Fruit fly (Drosophila melanogaster) whole organism, embryonic: Measurements from ENCODE around the gene bor.
A peak's percentile ranks its signal among the peaks of the same experiment; 100 is the strongest.

Experiments
- Atf3 ChIP-seq: fragments of 200-800 bp; sonication (Bioruptor generic); optimal IDR thresholded peaks from 3 replicates; lab custom pipeline; 2016; ENCODE audit warnings: missing biosample characterization, missing genetic modification characterization
- CG10267 ChIP-seq: fragments of 200-800 bp; sonication (Bioruptor generic); optimal IDR thresholded peaks from 2 replicates; lab custom pipeline; 2018; ENCODE audit warnings: missing biosample characterization, mild to moderate bottlenecking, missing genetic modification characterization, moderate library complexity
- CG11093 ChIP-seq: fragments of 200-800 bp; sonication (Bioruptor generic); IDR thresholded peaks from 3 replicates; pipeline ENCODE4 v1.3.6; 2022; ENCODE audit warnings: missing biosample characterization, missing genetic modification characterization
- CG11723 ChIP-seq: fragments of 200-800 bp; sonication (Bioruptor generic); optimal IDR thresholded peaks from 2 replicates; lab custom pipeline; 2017; ENCODE audit warnings: missing biosample characterization, mild to moderate bottlenecking, missing genetic modification characterization
- CG12071 ChIP-seq: fragments of 200-800 bp; sonication (Bioruptor generic); optimal IDR thresholded peaks from 3 replicates; lab custom pipeline; 2018; ENCODE audit warnings: missing biosample characterization, mild to moderate bottlenecking, missing genetic modification characterization
- CG12299 ChIP-seq: fragments of 200-800 bp; sonication (Bioruptor generic); optimal IDR thresholded peaks from 2 replicates; lab custom pipeline; 2018; ENCODE audit warnings: missing biosample characterization, mild to moderate bottlenecking, missing genetic modification characterization
- CG13123 ChIP-seq: fragments of 200-800 bp; sonication (Bioruptor generic); optimal IDR thresholded peaks from 2 replicates; lab custom pipeline; 2016; ENCODE audit warnings: missing biosample characterization, missing genetic modification characterization
- CG13775 ChIP-seq: fragments of 200-800 bp; sonication (Bioruptor generic); optimal IDR thresholded peaks from 3 replicates; lab custom pipeline; 2017; ENCODE audit warnings: missing biosample characterization, mild to moderate bottlenecking, missing genetic modification characterization
- CG14710 ChIP-seq: fragments of 200-800 bp; sonication (Bioruptor generic); optimal IDR thresholded peaks from 3 replicates; lab custom pipeline; 2019; ENCODE audit warnings: missing biosample characterization, mild to moderate bottlenecking, missing genetic modification characterization, moderate library complexity
- CG15514 ChIP-seq: fragments of 200-800 bp; sonication (Bioruptor generic); optimal IDR thresholded peaks from 3 replicates; lab custom pipeline; 2017; ENCODE audit warnings: missing biosample characterization, missing genetic modification characterization, mild to moderate bottlenecking, moderate library complexity, missing genetic modification reagents
- CG15601 ChIP-seq: fragments of 200-800 bp; sonication (Bioruptor generic); optimal IDR thresholded peaks from 3 replicates; lab custom pipeline; 2019; ENCODE audit warnings: missing biosample characterization, mild to moderate bottlenecking, missing genetic modification characterization, moderate library complexity
- CG1602 ChIP-seq: fragments of 200-800 bp; sonication (Bioruptor generic); optimal IDR thresholded peaks from 3 replicates; lab custom pipeline; 2016; ENCODE audit warnings: missing biosample characterization, missing genetic modification characterization
- CG17186 ChIP-seq: fragments of 200-800 bp; sonication (Bioruptor generic); optimal IDR thresholded peaks from 3 replicates; lab custom pipeline; 2017; ENCODE audit warnings: missing biosample characterization, missing genetic modification reagents, missing genetic modification characterization
- CG18476 ChIP-seq: fragments of 200-800 bp; sonication (Bioruptor generic); optimal IDR thresholded peaks from 2 replicates; lab custom pipeline; 2016; ENCODE audit warnings: missing biosample characterization, mild to moderate bottlenecking, missing genetic modification characterization
- CG18764 ChIP-seq: fragments of 200-800 bp; sonication (Bioruptor generic); optimal IDR thresholded peaks from 3 replicates; lab custom pipeline; 2016; ENCODE audit warnings: missing biosample characterization, missing genetic modification characterization
- CG2120 ChIP-seq: fragments of 200-800 bp; sonication (Bioruptor generic); optimal IDR thresholded peaks from 3 replicates; lab custom pipeline; 2016; ENCODE audit warnings: missing biosample characterization, missing genetic modification characterization
- CG2678 ChIP-seq: fragments of 200-800 bp; sonication (Bioruptor generic); optimal IDR thresholded peaks from 3 replicates; lab custom pipeline; 2019; ENCODE audit warnings: missing biosample characterization, mild to moderate bottlenecking, missing genetic modification characterization, moderate library complexity
- CG31441 ChIP-seq: fragments of 200-800 bp; sonication (Bioruptor generic); IDR thresholded peaks from 2 replicates; pipeline ENCODE4 v1.3.6; 2022; ENCODE audit warnings: missing biosample characterization, missing genetic modification characterization
- CG42726 ChIP-seq: fragments of 200-800 bp; sonication (Bioruptor generic); IDR thresholded peaks from 2 replicates; pipeline ENCODE4 v1.3.6; 2022; ENCODE audit warnings: missing biosample characterization, missing genetic modification characterization; ENCODE audit not compliant: partially characterized antibody
- CG4360 ChIP-seq: fragments of 200-800 bp; sonication (Bioruptor generic); IDR thresholded peaks from 2 replicates; pipeline ENCODE4 v1.3.6; 2022; ENCODE audit warnings: missing biosample characterization, missing genetic modification characterization
- CG7839 ChIP-seq: fragments of 200-800 bp; sonication (Bioruptor generic); optimal IDR thresholded peaks from 3 replicates; lab custom pipeline; 2018; ENCODE audit warnings: missing biosample characterization, mild to moderate bottlenecking, missing genetic modification characterization, moderate library complexity
- CG8359 ChIP-seq: fragments of 200-800 bp; sonication (Bioruptor generic); optimal IDR thresholded peaks from 2 replicates; lab custom pipeline; 2017; ENCODE audit warnings: missing biosample characterization, mild to moderate bottlenecking, missing genetic modification characterization, borderline replicate concordance
- CG8765 ChIP-seq: fragments of 200-800 bp; sonication (Bioruptor generic); IDR thresholded peaks from 2 replicates; pipeline ENCODE4 v1.3.6; 2022; ENCODE audit warnings: missing biosample characterization, missing genetic modification characterization
- CG9727 ChIP-seq: fragments of 200-800 bp; sonication (Bioruptor generic); optimal IDR thresholded peaks from 3 replicates; lab custom pipeline; 2017; ENCODE audit warnings: missing biosample characterization, mild to moderate bottlenecking, missing genetic modification characterization
- CG9817 ChIP-seq: fragments of 200-800 bp; sonication (Bioruptor generic); optimal IDR thresholded peaks from 2 replicates; lab custom pipeline; 2018; ENCODE audit warnings: missing biosample characterization, mild to moderate bottlenecking, missing genetic modification characterization, moderate library complexity
- CkIIα-i1 ChIP-seq: fragments of 200-800 bp; sonication (Bioruptor generic); IDR thresholded peaks from 2 replicates; pipeline ENCODE4 v1.3.6; 2022; ENCODE audit warnings: missing biosample characterization, missing genetic modification characterization
- Jarid2 ChIP-seq: fragments of 200-800 bp; sonication (Bioruptor generic); optimal IDR thresholded peaks from 3 replicates; lab custom pipeline; 2017; ENCODE audit warnings: mild to moderate bottlenecking, missing biosample characterization, missing genetic modification reagents, missing genetic modification characterization
- Med ChIP-seq: fragments of 200-800 bp; sonication (Bioruptor generic); peaks from one replicate; lab custom pipeline; 2016; ENCODE audit warnings: missing biosample characterization, missing genetic modification characterization, mild to moderate bottlenecking, inconsistent platforms, moderate library complexity
- Mrtf ChIP-seq: fragments of 200-800 bp; sonication (Bioruptor generic); IDR thresholded peaks from 3 replicates; pipeline ENCODE4 v1.3.6; 2022; ENCODE audit warnings: missing biosample characterization, missing genetic modification characterization
- NfI ChIP-seq: fragments of 200-800 bp; sonication (Bioruptor generic); optimal IDR thresholded peaks from 3 replicates; lab custom pipeline; 2018; ENCODE audit warnings: missing biosample characterization, mild to moderate bottlenecking, missing genetic modification characterization, moderate library complexity
- Oli ChIP-seq: fragments of 200-800 bp; sonication (Bioruptor generic); optimal IDR thresholded peaks from 2 replicates; lab custom pipeline; 2018; ENCODE audit warnings: missing biosample characterization, mild to moderate bottlenecking, missing genetic modification characterization, moderate library complexity
- Pdp1 ChIP-seq, 2 experiments: fragments of 200-800 bp; sonication (Bioruptor generic); optimal IDR thresholded peaks; 3 replicates each; lab custom pipeline; 2016; ENCODE audit warnings: missing biosample characterization in 2 of 2, missing genetic modification characterization in 2 of 2, mild to moderate bottlenecking in 1 of 2, moderate library complexity in 1 of 2
- Sox100B ChIP-seq: fragments of 200-800 bp; sonication (Bioruptor generic); optimal IDR thresholded peaks from 3 replicates; lab custom pipeline; 2018; ENCODE audit warnings: missing biosample characterization, mild to moderate bottlenecking, missing genetic modification characterization
- Xbp1 ChIP-seq: fragments of 200-800 bp; sonication (Bioruptor generic); optimal IDR thresholded peaks from 3 replicates; lab custom pipeline; 2016; ENCODE audit warnings: missing biosample characterization, mild to moderate bottlenecking, missing genetic modification characterization
- disco-r ChIP-seq: fragments of 200-800 bp; sonication (Bioruptor generic); optimal IDR thresholded peaks from 2 replicates; lab custom pipeline; 2016; ENCODE audit warnings: missing biosample characterization, missing genetic modification characterization
- fd102C ChIP-seq: fragments of 200-800 bp; sonication (Bioruptor generic); optimal IDR thresholded peaks from 2 replicates; lab custom pipeline; 2018; ENCODE audit warnings: missing biosample characterization, mild to moderate bottlenecking, missing genetic modification characterization, moderate library complexity
- fd96Cb ChIP-seq: fragments of 200-800 bp; sonication (Bioruptor generic); optimal IDR thresholded peaks from 2 replicates; lab custom pipeline; 2018; ENCODE audit warnings: missing biosample characterization, mild to moderate bottlenecking, missing genetic modification characterization, moderate library complexity
- gcm ChIP-seq: fragments of 200-800 bp; sonication (Bioruptor generic); optimal IDR thresholded peaks from 2 replicates; lab custom pipeline; 2019; ENCODE audit warnings: missing biosample characterization, mild to moderate bottlenecking, missing genetic modification characterization, moderate library complexity
- gfzf ChIP-seq: fragments of 200-800 bp; sonication (Bioruptor generic); optimal IDR thresholded peaks from 2 replicates; lab custom pipeline; 2016; ENCODE audit warnings: missing biosample characterization, mild to moderate bottlenecking, missing genetic modification characterization, moderate library complexity
- h ChIP-seq: fragments of >200 bp; optimal IDR thresholded peaks from 2 replicates; lab custom pipeline; 2017
- hth ChIP-seq: fragments of >200 bp; optimal IDR thresholded peaks from 2 replicates; lab custom pipeline; 2017; ENCODE audit warnings: inconsistent platforms
- kay ChIP-seq: fragments of 200-800 bp; sonication (Bioruptor generic); optimal IDR thresholded peaks from 2 replicates; lab custom pipeline; 2016; ENCODE audit warnings: missing biosample characterization, missing genetic modification characterization
- lab ChIP-seq: fragments of 200-800 bp; sonication (Bioruptor generic); optimal IDR thresholded peaks from 3 replicates; lab custom pipeline; 2017; ENCODE audit warnings: missing biosample characterization, missing genetic modification characterization, mild to moderate bottlenecking, moderate library complexity, missing genetic modification reagents
- ranshi ChIP-seq: fragments of 200-800 bp; sonication (Bioruptor generic); IDR thresholded peaks from 2 replicates; pipeline ENCODE4 v1.3.6; 2022; ENCODE audit warnings: missing biosample characterization, missing genetic modification characterization
- sc ChIP-seq, 3 experiments: fragments of >200 bp in 2 of 3; fragments of 200-800 bp in 1 of 3; sonication (Bioruptor generic) in 1 of 3; optimal IDR thresholded peaks; 2 replicates in 2 of 3; 3 replicates in 1 of 3; lab custom pipeline; 2017; ENCODE audit warnings: mild to moderate bottlenecking in 1 of 3, missing biosample characterization in 1 of 3, missing genetic modification characterization in 1 of 3, missing genetic modification reagents in 1 of 3
- sens-2 ChIP-seq: fragments of 200-800 bp; sonication (Bioruptor generic); IDR thresholded peaks from 2 replicates; pipeline ENCODE4 v1.3.6; 2022; ENCODE audit warnings: missing biosample characterization, missing genetic modification characterization
- slbo ChIP-seq: fragments of 200-800 bp; sonication (Bioruptor generic); IDR thresholded peaks from 2 replicates; pipeline ENCODE4 v1.3.6; 2022; ENCODE audit warnings: missing biosample characterization, missing genetic modification characterization
- tap ChIP-seq: fragments of 200-800 bp; optimal IDR thresholded peaks from 3 replicates; lab custom pipeline; 2019; ENCODE audit warnings: missing biosample characterization, mild to moderate bottlenecking, missing genetic modification characterization, moderate library complexity
- tio ChIP-seq: fragments of 200-800 bp; sonication (Bioruptor generic); optimal IDR thresholded peaks from 2 replicates; lab custom pipeline; 2017; ENCODE audit warnings: missing biosample characterization, missing genetic modification characterization, inconsistent platforms
- zen ChIP-seq: fragments of 200-800 bp; sonication (Bioruptor generic); optimal IDR thresholded peaks from 3 replicates; lab custom pipeline; 2018; ENCODE audit warnings: missing biosample characterization, mild to moderate bottlenecking, missing genetic modification characterization, moderate library complexity

bor gene

DNA sequence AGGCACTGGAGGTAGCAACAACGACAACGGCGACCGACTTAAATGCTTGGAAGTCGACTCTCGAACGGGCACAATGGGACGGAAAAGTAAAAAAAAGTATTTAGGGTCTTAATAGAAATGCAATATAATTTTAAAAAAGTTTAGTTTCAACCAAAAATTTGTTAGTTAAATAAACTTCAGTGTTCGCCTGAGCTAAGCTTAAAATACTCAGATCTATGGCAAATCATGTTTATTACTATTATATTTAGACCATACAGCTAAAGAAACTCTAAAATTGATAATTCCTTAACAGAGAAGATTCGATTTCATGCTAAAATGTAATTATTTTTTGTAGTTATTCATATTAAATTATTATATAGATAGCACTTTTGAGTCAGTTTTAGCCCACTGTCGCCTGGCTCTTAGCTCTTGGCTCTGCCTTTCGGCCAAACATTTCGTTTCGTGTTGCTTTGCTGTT, 10.5 kb downstream of the bor start (continued):
- TF ChIP-seq CG15514 (GFP tag; lab: Kevin White, UChicago) (peak; percentile 61), CG18764 (peak; percentile 35), CG13775 (GFP tag; lab: Kevin White, UChicago) (peak; percentile 86), CG1602 (GFP tag; lab: Kevin White, UChicago) (peak; percentile 62), Med (GFP tag; lab: Kevin White, UChicago) (no peak), CG8765 (GFP tag; lab: Robert Waterston, UW) (no peak), CG15601 (tag; lab: Kevin White, UChicago) (peak; percentile 76), CG8359 (GFP tag; lab: Kevin White, UChicago) (peak; percentile 24), CG13123 (GFP tag; lab: Kevin White, UChicago) (peak; percentile 12), ranshi (no peak), zen (peak; percentile 49), CG4360 (no peak), CkIIα-i1 (GFP tag; lab: Robert Waterston, UW) (no peak), CG18476 (GFP tag; lab: Kevin White, UChicago) (peak; percentile 56), hth (lab: Kevin White, UChicago) (no peak), Xbp1 (GFP tag; lab: Kevin White, UChicago) (peak; percentile 70), lab (GFP tag; lab: Kevin White, UChicago) (peak; percentile 87), CG31441 (GFP tag; lab: Robert Waterston, UW) (no peak), disco-r (GFP tag; lab: Kevin White, UChicago) (no peak), CG2678 (peak; percentile 93), CG17186 (no peak), Oli (tag; lab: Kevin White, UChicago) (peak; percentile 89), h (lab: Kevin White, UChicago) (no peak), CG9727 (GFP tag; lab: Kevin White, UChicago) (peak; percentile 89), CG11723 (GFP tag; lab: Kevin White, UChicago) (peak; percentile 59), slbo (GFP tag; lab: Robert Waterston, UW) (no peak), CG10267 (tag; lab: Kevin White, UChicago) (peak; percentile 78), CG14710 (tag; lab: Kevin White, UChicago) (peak; percentile 76), NfI (GFP tag; lab: Kevin White, UChicago) (peak; percentile 66), CG42726 (GFP tag; lab: Robert Waterston, UW) (no peak), CG7839 (tag; lab: Kevin White, UChicago) (peak; percentile 88), CG2120 (GFP tag; lab: Kevin White, UChicago) (peak; percentile 64), tio (peak; percentile 81), gcm (GFP tag; lab: Kevin White, UChicago) (peak; percentile 23), Sox100B (GFP tag; lab: Kevin White, UChicago) (peak; percentile 93), CG12299 (peak; percentile 61), kay (peak; percentile 6), tap (peak; percentile 65), Atf3 (GFP tag; lab: Kevin White, UChicago) (no peak), sc (optimal IDR thresholded peaks at IDR 0.05; lab: Kevin White, UChicago) (no peak), sc (GFP tag; optimal IDR thresholded peaks at IDR 0.05; lab: Kevin White, UChicago) (peak; percentile 63), CG11093 (GFP tag; lab: Robert Waterston, UW) (peak; percentile 58; the same call in 1 of the 3 replicates), fd96Cb (peak; percentile 78), fd102C (GFP tag; lab: Kevin White, UChicago) (no peak), sens-2 (GFP tag; lab: Robert Waterston, UW) (no peak), Pdp1 (GFP tag; optimal IDR thresholded peaks at IDR 0.05; lab: Kevin White, UChicago) (peak in 1 of 2 experiments; percentile 8), gfzf (GFP tag; lab: Kevin White, UChicago) (no peak), CG12071 (no peak), CG9817 (tag; lab: Kevin White, UChicago) (peak; percentile 61), Mrtf (GFP tag; lab: Robert Waterston, UW) (no peak), Jarid2 (GFP tag; lab: Kevin White, UChicago) (peak; percentile 67)
